Fruit fly (Drosophila melanogaster): ENCODE results near the gene Brr2.

Gene Brr2

dm6 chr3L:15956448-15957010 is 11.1 kb downstream of the Brr2 start, which contains the start of gene elgi (continued):
- no peak for TF ChIP-seq inv (GFP tag; IDR thresholded peaks at IDR 0.05; ENCODE audit: partially characterized antibody)

dm6 chr3L:15954784-15955427 is 12.8 kb downstream of the Brr2 start, which contains the start of the genes Pka-C3 and GXIVsPLA2:
TSS of gene Pka-C3 (minus strand) at chr3L:15954797.
TSS of gene GXIVsPLA2 (plus strand) at chr3L:15955096.
- TF ChIP-seq Fer2 (tag; optimal IDR thresholded peaks at IDR 0.05) (no peak), klu (GFP tag; IDR thresholded peaks at IDR 0.05) (no peak), E2f2 (GFP tag; IDR thresholded peaks at IDR 0.05) (peak; percentile 91), usp (GFP tag; optimal IDR thresholded peaks at IDR 0.05) (no peak), unc-4 (GFP tag; IDR thresholded peaks at IDR 0.05; ENCODE audit: partially characterized antibody) (0 out of 2 replicates have a peak, but pooled peaks have one; percentile 41), tin (GFP tag; optimal IDR thresholded peaks at IDR 0.05) (no peak), inv (GFP tag; IDR thresholded peaks at IDR 0.05; ENCODE audit: partially characterized antibody) (no peak; the same call in 1 of the 2 replicates), nom (GFP tag; optimal IDR thresholded peaks at IDR 0.05) (no peak), CG14441 (GFP tag; IDR thresholded peaks at IDR 0.05) (no peak), abd-A (tag; optimal IDR thresholded peaks at IDR 0.05) (peak; percentile 15), CG4360 (GFP tag; IDR thresholded peaks at IDR 0.05) (no peak), wor (GFP tag; IDR thresholded peaks at IDR 0.05) (no peak), CG13287 (GFP tag; IDR thresholded peaks at IDR 0.05; ENCODE audit: partially characterized antibody) (peak; percentile 37; the same call in 1 of the 2 replicates), CG7839 (tag; optimal IDR thresholded peaks at IDR 0.05) (peak; percentile 18), PHDP (tag; optimal IDR thresholded peaks at IDR 0.05) (peak; percentile 14), CG3847 (GFP tag; IDR thresholded peaks at IDR 0.05) (0 out of 2 replicates have a peak, but pooled peaks have one; percentile 10), Meics (GFP tag; optimal IDR thresholded peaks at IDR 0.05) (peak; percentile 5), CG12219 (GFP tag; optimal IDR thresholded peaks at IDR 0.05) (no peak), ewg (GFP tag; optimal IDR thresholded peaks at IDR 0.05) (no peak), GATAe (GFP tag; conservative IDR thresholded peaks at IDR 0.05) (no peak), Doc3 (GFP tag; IDR thresholded peaks at IDR 0.05; ENCODE audit: partially characterized antibody) (no peak), Gug (GFP tag; IDR thresholded peaks at IDR 0.05) (no peak), CG13123 (GFP tag; optimal IDR thresholded peaks at IDR 0.05) (no peak), CG2678 (tag; optimal IDR thresholded peaks at IDR 0.05) (peak; percentile 30), seq (GFP tag; IDR thresholded peaks at IDR 0.05) (no peak), bigmax (GFP tag; optimal IDR thresholded peaks at IDR 0.05) (no peak), CG7928 (GFP tag; optimal IDR thresholded peaks at IDR 0.05) (peak; percentile 3), CG9797 (GFP tag; optimal IDR thresholded peaks at IDR 0.05) (peak; percentile 83), CG8388 (GFP tag; optimal IDR thresholded peaks at IDR 0.05) (peak; percentile 0), gem (tag; optimal IDR thresholded peaks at IDR 0.05) (peak; percentile 29), wek (GFP tag; optimal IDR thresholded peaks at IDR 0.05) (no peak), CG3838 (GFP tag; optimal IDR thresholded peaks at IDR 0.05) (no peak), CG11085 (GFP tag; IDR thresholded peaks at IDR 0.05) (no peak), Hr3 (GFP tag; optimal IDR thresholded peaks at IDR 0.05) (no peak), pita (GFP tag; optimal IDR thresholded peaks at IDR 0.05) (peak; percentile 29), MBD-R2 (GFP tag; IDR thresholded peaks at IDR 0.05) (peak; percentile 65; the same call in 1 of the 2 replicates), CG18262 (tag; optimal IDR thresholded peaks at IDR 0.05) (peak; percentile 35), kni (GFP tag; optimal IDR thresholded peaks at IDR 0.05) (no peak), CG2116 (GFP tag; optimal IDR thresholded peaks at IDR 0.05) (peak; percentile 55), Opbp (GFP tag; IDR thresholded peaks at IDR 0.05; ENCODE audit: partially characterized antibody) (no peak), CG17361 (GFP tag; IDR thresholded peaks at IDR 0.05) (peak; percentile 55; the same call in 2 of the 3 replicates), CG10462 (GFP tag; optimal IDR thresholded peaks at IDR 0.05) (no peak), slp2 (GFP tag; optimal IDR thresholded peaks at IDR 0.05) (no peak), CG9437 (GFP tag; optimal IDR thresholded peaks at IDR 0.05) (no peak), CG31365 (tag; optimal IDR thresholded peaks at IDR 0.05) (no peak), Vsx1 (GFP tag; optimal IDR thresholded peaks at IDR 0.05) (no peak)
